Worm (Caenorhabditis elegans): Measurements from ENCODE around the gene alkb-7.

Gene alkb-7

DNA sequence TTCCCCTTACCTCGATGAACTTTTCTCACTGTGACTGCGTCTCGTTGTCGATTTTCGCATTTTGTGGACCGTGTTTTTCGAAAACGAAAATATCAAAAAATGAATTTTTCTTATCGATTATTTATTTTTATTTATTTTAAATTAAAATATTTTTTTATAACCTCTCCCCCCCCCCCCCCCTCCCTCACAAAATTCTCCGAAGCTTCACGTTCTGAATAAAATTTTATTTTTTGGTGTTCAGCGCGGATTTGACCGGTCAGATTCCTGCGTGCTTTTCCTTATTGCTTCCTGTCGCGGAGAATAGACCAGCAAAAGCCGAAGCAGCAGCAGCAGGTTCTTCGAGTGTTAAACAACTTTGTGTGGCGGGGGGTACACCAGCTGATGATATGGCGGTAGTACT is 30.5 kb upstream of the alkb-7 start, which contains the start of gene Y46G5A.22:
TSS of gene Y46G5A.22 (minus strand) at position 101 of the 400 bp plus-strand sequence.
- TF ChIP-seq elt-3 (tag; optimal IDR thresholded peaks at IDR 0.05) (no peak), sem-2 (GFP tag; optimal IDR thresholded peaks at IDR 0.05) (no peak), flh-1 (GFP tag; optimal IDR thresholded peaks at IDR 0.05) (no peak), sptf-1 (tag; optimal IDR thresholded peaks at IDR 0.05) (no peak), mls-2 (tag; optimal IDR thresholded peaks at IDR 0.05) (no peak), ceh-83 (GFP tag; optimal IDR thresholded peaks at IDR 0.05) (no peak), cnd-1 (tag; optimal IDR thresholded peaks at IDR 0.05) (no peak), ztf-11 (tag; optimal IDR thresholded peaks at IDR 0.05) (no peak), pha-4 (tag; optimal IDR thresholded peaks at IDR 0.05) (no peak), lsy-2 (tag; optimal IDR thresholded peaks at IDR 0.05) (no peak), ceh-43 (GFP tag; optimal IDR thresholded peaks at IDR 0.05) (no peak), tbx-8 (GFP tag; optimal IDR thresholded peaks at IDR 0.05) (no peak), hlh-1 (tag; optimal IDR thresholded peaks at IDR 0.05) (no peak)

DNA sequence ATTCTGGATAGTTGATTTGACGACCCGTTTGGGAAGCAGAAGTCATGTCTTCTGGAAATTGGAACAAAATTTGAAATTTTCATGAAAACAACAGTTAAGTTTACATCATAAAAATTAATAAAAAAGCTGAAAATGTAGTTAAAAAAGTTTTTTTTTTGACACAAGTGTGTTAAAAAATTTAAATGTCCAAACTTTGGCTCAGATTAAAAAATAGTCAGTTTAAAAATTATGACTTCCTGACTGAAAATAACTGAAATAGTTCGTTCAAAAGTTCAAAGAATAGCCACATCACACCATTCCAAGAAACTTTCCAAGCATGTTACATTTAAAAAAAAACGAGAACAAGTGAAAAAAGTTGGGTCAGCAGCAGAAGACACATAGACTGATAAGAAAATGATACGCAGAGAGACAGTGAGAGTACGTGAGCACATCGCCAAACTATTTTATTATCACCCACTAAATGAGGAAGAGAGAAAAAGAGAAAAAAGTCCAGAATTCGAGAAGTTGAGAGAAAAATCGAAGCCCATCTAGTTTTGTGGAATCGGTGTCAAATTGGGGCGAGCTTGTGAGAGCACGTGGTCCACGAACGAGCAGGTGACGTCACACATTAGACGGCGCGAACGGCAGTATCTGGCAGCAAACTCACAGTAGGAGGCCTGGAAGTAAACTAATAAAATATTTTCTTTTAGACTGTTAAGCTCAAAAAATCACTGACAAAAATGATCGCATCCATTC is 28.6 kb upstream of the alkb-7 start, which contains the start of gene acl-7:
TSS of gene acl-7 (minus strand) at position 51 of the 735 bp plus-strand sequence.
- TF ChIP-seq ceh-83 (GFP tag; optimal IDR thresholded peaks at IDR 0.05) (no peak), hlh-1 (tag; optimal IDR thresholded peaks at IDR 0.05) (no peak), ztf-11 (tag; optimal IDR thresholded peaks at IDR 0.05) (no peak), tbx-8 (GFP tag; optimal IDR thresholded peaks at IDR 0.05) (no peak), mab-5 (tag; optimal IDR thresholded peaks at IDR 0.05) (no peak), pha-4 (tag; optimal IDR thresholded peaks at IDR 0.05) (no peak), lsy-2 (tag; optimal IDR thresholded peaks at IDR 0.05) (no peak), lin-13 (tag; optimal IDR thresholded peaks at IDR 0.05) (no peak), nhr-12 (tag; optimal IDR thresholded peaks at IDR 0.05) (no peak), mls-2 (tag; optimal IDR thresholded peaks at IDR 0.05) (no peak), sptf-1 (tag; optimal IDR thresholded peaks at IDR 0.05) (no peak)

DNA sequence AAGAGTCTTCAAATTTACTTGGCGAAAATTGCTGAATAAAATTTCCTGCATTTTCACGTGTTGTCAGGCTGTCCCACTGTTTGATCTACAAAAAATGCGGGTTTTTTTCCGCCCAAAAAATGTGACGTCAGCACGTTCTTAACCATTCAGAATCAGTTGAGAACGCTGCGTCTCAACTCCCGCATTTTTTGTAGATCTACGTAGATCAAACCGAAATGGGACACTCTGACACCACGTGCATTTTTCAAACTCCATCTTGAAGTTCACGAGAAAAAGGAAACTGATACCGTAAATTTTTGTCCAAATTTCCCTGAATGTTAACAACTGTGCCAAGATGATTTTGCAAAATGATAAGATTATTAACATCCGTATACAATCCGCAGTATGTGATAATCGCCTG is 25.3 kb upstream of the alkb-7 start:
- no peak for TF ChIP-seq lin-13 (tag; optimal IDR thresholded peaks at IDR 0.05)
- TF ChIP-seq nhr-2 (tag; optimal IDR thresholded peaks at IDR 0.05), result no peak
- TF ChIP-seq mls-2 (tag; optimal IDR thresholded peaks at IDR 0.05), result no peak
- no peak for TF ChIP-seq elt-1 (tag; optimal IDR thresholded peaks at IDR 0.05; ENCODE audit: borderline replicate concordance, insufficient read depth)
- no peak for TF ChIP-seq nhr-12 (tag; optimal IDR thresholded peaks at IDR 0.05)
- no peak for TF ChIP-seq bed-3 (GFP tag; optimal IDR thresholded peaks at IDR 0.05)
- no peak for TF ChIP-seq elt-3 (tag; optimal IDR thresholded peaks at IDR 0.05)
- no peak for TF ChIP-seq ces-1 (GFP tag; optimal IDR thresholded peaks at IDR 0.05)
- TF ChIP-seq sptf-1 (tag; optimal IDR thresholded peaks at IDR 0.05), result no peak
- TF ChIP-seq lin-32 (GFP tag; optimal IDR thresholded peaks at IDR 0.05), result no peak
- TF ChIP-seq sem-2 (GFP tag; optimal IDR thresholded peaks at IDR 0.05), result no peak
- TF ChIP-seq unc-120 (tag; optimal IDR thresholded peaks at IDR 0.05; ENCODE audit: poor library complexity, severe bottlenecking), result no peak
- no peak for TF ChIP-seq nhr-76 (tag; optimal IDR thresholded peaks at IDR 0.05)
- no peak for TF ChIP-seq ceh-39 (tag; optimal IDR thresholded peaks at IDR 0.05)
- no peak for TF ChIP-seq ham-2 (GFP tag; optimal IDR thresholded peaks at IDR 0.05)
- no peak for TF ChIP-seq nhr-28 (tag; optimal IDR thresholded peaks at IDR 0.05)
- TF ChIP-seq flh-1 (GFP tag; optimal IDR thresholded peaks at IDR 0.05), result no peak
- no peak for TF ChIP-seq cnd-1 (tag; optimal IDR thresholded peaks at IDR 0.05)
- no peak for TF ChIP-seq hlh-1 (tag; optimal IDR thresholded peaks at IDR 0.05)

DNA sequence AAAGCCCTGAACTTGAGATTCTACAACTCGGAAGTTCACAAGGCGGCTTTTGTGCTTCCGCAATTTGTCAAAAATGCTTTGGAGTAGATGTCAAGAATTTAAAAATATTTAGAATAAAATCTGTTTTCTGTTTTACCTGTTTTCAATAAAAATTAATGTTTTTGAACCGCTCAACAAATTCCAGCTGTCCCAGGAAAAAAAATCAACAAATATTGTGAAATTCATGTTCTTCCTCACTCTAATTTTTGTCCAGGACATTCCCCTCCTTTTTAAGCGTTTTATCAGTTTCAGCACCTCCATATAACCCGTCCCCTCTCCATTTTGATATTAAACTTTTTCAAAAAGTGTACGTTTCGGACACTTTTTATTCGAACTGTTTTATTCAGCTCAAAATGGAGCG is 22.8 kb upstream of the alkb-7 start, which contains the start of gene Y46G5A.20:
TSS of gene Y46G5A.20 (plus strand) at position 301 of the 400 bp plus-strand sequence.
- TF ChIP-seq cnd-1 (tag; optimal IDR thresholded peaks at IDR 0.05) (no peak), elt-3 (tag; optimal IDR thresholded peaks at IDR 0.05) (no peak), ceh-39 (tag; optimal IDR thresholded peaks at IDR 0.05) (no peak), ham-2 (GFP tag; optimal IDR thresholded peaks at IDR 0.05) (no peak), sptf-1 (tag; optimal IDR thresholded peaks at IDR 0.05) (no peak), mls-2 (tag; optimal IDR thresholded peaks at IDR 0.05) (no peak), sem-2 (GFP tag; optimal IDR thresholded peaks at IDR 0.05) (no peak), nhr-12 (tag; optimal IDR thresholded peaks at IDR 0.05) (no peak), elt-1 (tag; optimal IDR thresholded peaks at IDR 0.05; ENCODE audit: borderline replicate concordance, insufficient read depth) (no peak), lin-32 (GFP tag; optimal IDR thresholded peaks at IDR 0.05) (no peak), bed-3 (GFP tag; optimal IDR thresholded peaks at IDR 0.05) (no peak), ceh-83 (GFP tag; optimal IDR thresholded peaks at IDR 0.05) (no peak)

DNA sequence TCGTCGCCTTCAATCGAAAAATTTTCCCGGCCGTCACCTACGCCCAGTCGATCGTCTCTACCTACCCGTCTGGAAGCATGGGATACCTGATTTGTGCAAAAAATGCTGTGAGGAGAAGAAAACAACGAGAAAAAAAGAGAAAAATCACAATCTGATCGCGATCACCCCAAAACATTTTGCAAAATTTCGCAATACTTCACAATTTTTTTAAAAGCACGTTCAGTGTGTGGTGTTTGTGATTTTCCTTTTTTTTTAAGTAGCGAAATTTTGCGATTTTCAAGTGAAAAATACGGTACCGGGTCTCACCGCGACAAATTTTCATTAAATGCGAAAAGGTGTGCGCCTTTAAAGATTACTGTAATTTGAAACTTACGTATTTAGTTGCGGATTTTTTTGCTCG is 21.8 kb upstream of the alkb-7 start:
- TF ChIP-seq cnd-1 (tag; optimal IDR thresholded peaks at IDR 0.05), result no peak
- no peak for TF ChIP-seq lsy-2 (tag; optimal IDR thresholded peaks at IDR 0.05)
